Worm (Caenorhabditis elegans): ENCODE data around the gene lgc-58.

The lgc-58 gene

ce11 chrX:6041995-6042481 is 33.3 kb upstream of the lgc-58 start (continued):
- TF ChIP-seq mdt-29 (GFP tag; IDR thresholded peaks at IDR 0.05): peak; percentile 52; the same call in 1 of the 2 replicates
- no peak for TF ChIP-seq F37D6.2 (tag; optimal IDR thresholded peaks at IDR 0.05)
- TF ChIP-seq hlh-11 (tag; optimal IDR thresholded peaks at IDR 0.05): peak; percentile 94
- TF ChIP-seq duxl-1 (tag; optimal IDR thresholded peaks at IDR 0.05; ENCODE audit: poor library complexity): no peak
- TF ChIP-seq spr-1 (tag; optimal IDR thresholded peaks at IDR 0.05): no peak
- TF ChIP-seq nhr-28 (tag; optimal IDR thresholded peaks at IDR 0.05): peak; percentile 93
- peak; percentile 77; the same call in 1 of the 2 replicates for TF ChIP-seq dmd-6 (GFP tag; IDR thresholded peaks at IDR 0.05)
- TF ChIP-seq nhr-102 (tag; optimal IDR thresholded peaks at IDR 0.05): peak; percentile 41
- peak; percentile 75 for TF ChIP-seq nhr-10 (tag; optimal IDR thresholded peaks at IDR 0.05)
- TF ChIP-seq ceh-82 (tag; optimal IDR thresholded peaks at IDR 0.05): no peak
- no peak for TF ChIP-seq nhr-237 (tag; optimal IDR thresholded peaks at IDR 0.05)
- TF ChIP-seq lsy-2 (tag; optimal IDR thresholded peaks at IDR 0.05): peak in 1 of 2 experiments; percentile 44

- TF ChIP-seq nhr-28 (tag; optimal IDR thresholded peaks at IDR 0.05) (peak; percentile 58), aha-1 (tag) (peak; percentile 86), daf-16 (GFP tag; optimal IDR thresholded peaks at IDR 0.05) (no peak), daf-16 (tag; optimal IDR thresholded peaks at IDR 0.05) (peak; percentile 74), snpc-4 (tag; optimal IDR thresholded peaks at IDR 0.05) (no peak), unc-62 (GFP tag; optimal IDR thresholded peaks at IDR 0.05 in 1 of 2) (peak in 1 of 2 experiments; percentile 57), unc-62 (tag; optimal IDR thresholded peaks at IDR 0.05) (no peak), nhr-6 (tag; optimal IDR thresholded peaks at IDR 0.05) (peak; percentile 45)
These were observed 32.0 kb upstream of the lgc-58 start for ce11 chrX:6043283-6043682.

- TF ChIP-seq cey-2 (tag; optimal IDR thresholded peaks at IDR 0.05; ENCODE audit: borderline replicate concordance, insufficient read depth): no peak
- TF ChIP-seq nhr-6 (tag; optimal IDR thresholded peaks at IDR 0.05): no peak
- TF ChIP-seq zfp-2 (tag; optimal IDR thresholded peaks at IDR 0.05): no peak
These were observed 26.8 kb upstream of the lgc-58 start, which contains the start of gene pak-1 for ce11 chrX:6048508-6048907. Gene pak-1 (minus strand): TSS chrX:6048608.

- TF ChIP-seq Y75B8A.6 (GFP tag; IDR thresholded peaks at IDR 0.05) (no peak), attf-4 (tag; optimal IDR thresholded peaks at IDR 0.05) (no peak), daf-12 (tag; optimal IDR thresholded peaks at IDR 0.05) (no peak), set-16 (GFP tag; IDR thresholded peaks at IDR 0.05) (no peak), rbr-2 (tag; optimal IDR thresholded peaks at IDR 0.05) (no peak), nhr-28 (tag; optimal IDR thresholded peaks at IDR 0.05) (peak; percentile 49), ceh-62 (tag; optimal IDR thresholded peaks at IDR 0.05) (no peak), dpl-1 (GFP tag; optimal IDR thresholded peaks at IDR 0.05) (no peak), arid-1 (GFP tag; conservative IDR thresholded peaks at IDR 0.05) (no peak), ceh-28 (tag; optimal IDR thresholded peaks at IDR 0.05) (peak; percentile 20), spr-1 (tag; optimal IDR thresholded peaks at IDR 0.05) (no peak), T20F7.1 (GFP tag; optimal IDR thresholded peaks at IDR 0.05) (no peak), fkh-10 (GFP tag; optimal IDR thresholded peaks at IDR 0.05) (no peak), ZK337.2 (GFP tag; IDR thresholded peaks at IDR 0.05) (no peak), mes-2 (tag; optimal IDR thresholded peaks at IDR 0.05; ENCODE audit: poor library complexity, severe bottlenecking) (no peak), tag-97 (GFP tag; IDR thresholded peaks at IDR 0.05) (no peak), snpc-4 (tag; optimal IDR thresholded peaks at IDR 0.05) (no peak), Y5F2A.4 (GFP tag; optimal IDR thresholded peaks at IDR 0.05) (no peak), hlh-11 (tag; optimal IDR thresholded peaks at IDR 0.05) (peak; percentile 37), daf-16 (GFP tag; optimal IDR thresholded peaks at IDR 0.05) (no peak), daf-16 (tag; optimal IDR thresholded peaks at IDR 0.05) (peak; percentile 26), nhr-76 (tag; optimal IDR thresholded peaks at IDR 0.05) (no peak), hif-1 (tag; optimal IDR thresholded peaks at IDR 0.05) (no peak), nhr-6 (tag; optimal IDR thresholded peaks at IDR 0.05) (no peak), hlh-30 (tag; optimal IDR thresholded peaks at IDR 0.05; ENCODE audit: insufficient read depth) (no peak), F10B5.3 (tag; optimal IDR thresholded peaks at IDR 0.05) (no peak)
These were observed 25.2 kb upstream of the lgc-58 start for ce11 chrX:6050078-6050477.

All from whole organism, L4 larva.